Worm (Caenorhabditis elegans): ENCODE measurements around the gene F15H10.7.
A peak's percentile ranks its signal among the peaks of the same experiment; 100 is the strongest.

F15H10.7 gene

DNA sequence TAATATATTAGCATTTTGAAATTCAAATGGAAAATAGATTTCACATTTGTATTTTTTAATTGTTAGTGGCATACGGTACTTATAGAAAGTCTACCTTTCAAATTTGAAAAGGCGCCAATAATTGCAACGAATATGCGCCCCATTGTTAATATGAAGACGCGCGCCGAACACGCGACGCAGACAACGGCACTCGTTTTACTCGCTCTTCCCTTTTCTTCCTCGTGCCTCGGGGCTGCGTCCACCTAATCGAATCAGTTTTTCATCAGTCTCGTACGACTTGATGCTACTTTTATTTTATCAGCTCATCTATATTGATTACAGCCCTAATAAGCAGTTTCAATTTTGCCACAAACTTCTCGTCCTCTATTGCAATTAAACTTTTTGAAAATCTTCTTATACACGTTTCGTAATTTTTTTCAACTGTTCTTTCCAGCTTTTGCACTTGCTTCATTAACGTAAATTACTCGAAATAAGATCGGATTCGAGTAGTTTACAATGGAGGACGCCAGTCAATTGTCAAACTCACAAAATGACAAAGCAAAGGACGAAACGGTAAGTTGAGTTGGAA is 44.3 kb downstream of the F15H10.7 start, which contains the start of gene cash-1 (continued):
- TF ChIP-seq lin-39 (tag; optimal IDR thresholded peaks at IDR 0.05) (no peak), ztf-4 (tag; optimal IDR thresholded peaks at IDR 0.05) (no peak), unc-62 (GFP tag; optimal IDR thresholded peaks at IDR 0.05) (no peak), snu-23 (GFP tag; optimal IDR thresholded peaks at IDR 0.05) (peak; percentile 72), F16B12.6 (tag; optimal IDR thresholded peaks at IDR 0.05) (peak; percentile 10), Y116A8C.19 (tag; optimal IDR thresholded peaks at IDR 0.05; ENCODE audit: borderline replicate concordance) (no peak), alr-1 (tag; optimal IDR thresholded peaks at IDR 0.05; ENCODE audit: borderline replicate concordance) (no peak), vab-15 (tag; optimal IDR thresholded peaks at IDR 0.05) (peak; percentile 46), nhr-77 (tag; optimal IDR thresholded peaks at IDR 0.05) (peak; percentile 39), fkh-4 (tag; optimal IDR thresholded peaks at IDR 0.05; ENCODE audit: borderline replicate concordance) (no peak), nhr-76 (tag; optimal IDR thresholded peaks at IDR 0.05) (no peak), isw-1 (GFP tag; IDR thresholded peaks at IDR 0.05) (peak; percentile 67), ceh-63 (GFP tag; optimal IDR thresholded peaks at IDR 0.05) (no peak), sup-37 (GFP tag; optimal IDR thresholded peaks at IDR 0.05) (no peak), ceh-88 (GFP tag; IDR thresholded peaks at IDR 0.05) (no peak; the same call in 1 of the 2 replicates), ceh-82 (tag; optimal IDR thresholded peaks at IDR 0.05) (peak; percentile 6 to 77 (median 18)), mdl-1 (tag; optimal IDR thresholded peaks at IDR 0.05) (peak in 1 of 2 experiments; percentile 82), aly-2 (tag; optimal IDR thresholded peaks at IDR 0.05) (no peak), aha-1 (tag; optimal IDR thresholded peaks at IDR 0.05) (no peak), unc-98 (GFP tag; IDR thresholded peaks at IDR 0.05) (no peak), ceh-90 (tag; optimal IDR thresholded peaks at IDR 0.05) (no peak), pax-3 (tag; optimal IDR thresholded peaks at IDR 0.05) (peak; percentile 11), lin-13 (GFP tag; optimal IDR thresholded peaks at IDR 0.05) (peak; percentile 52), ama-1 (optimal IDR thresholded peaks at IDR 0.05) (no peak), egl-27 (tag; optimal IDR thresholded peaks at IDR 0.05) (no peak), C34B4.2 (tag; optimal IDR thresholded peaks at IDR 0.05) (no peak), zip-4 (GFP tag; optimal IDR thresholded peaks at IDR 0.05) (no peak), nhr-237 (tag; optimal IDR thresholded peaks at IDR 0.05) (no peak), fkh-8 (tag; optimal IDR thresholded peaks at IDR 0.05) (peak; percentile 71), hpl-2 (GFP tag; optimal IDR thresholded peaks at IDR 0.05) (peak; percentile 14), swsn-7 (tag; optimal IDR thresholded peaks at IDR 0.05) (peak; percentile 61), zag-1 (tag; optimal IDR thresholded peaks at IDR 0.05) (no peak), tbx-2 (tag; optimal IDR thresholded peaks at IDR 0.05) (peak; percentile 71), nhr-71 (tag; optimal IDR thresholded peaks at IDR 0.05) (peak; percentile 82), nhr-85 (tag) (peak; percentile 42), skn-1 (tag; optimal IDR thresholded peaks at IDR 0.05) (peak; percentile 77), lin-35 (GFP tag; optimal IDR thresholded peaks at IDR 0.05) (peak; percentile 88 to 95)

DNA sequence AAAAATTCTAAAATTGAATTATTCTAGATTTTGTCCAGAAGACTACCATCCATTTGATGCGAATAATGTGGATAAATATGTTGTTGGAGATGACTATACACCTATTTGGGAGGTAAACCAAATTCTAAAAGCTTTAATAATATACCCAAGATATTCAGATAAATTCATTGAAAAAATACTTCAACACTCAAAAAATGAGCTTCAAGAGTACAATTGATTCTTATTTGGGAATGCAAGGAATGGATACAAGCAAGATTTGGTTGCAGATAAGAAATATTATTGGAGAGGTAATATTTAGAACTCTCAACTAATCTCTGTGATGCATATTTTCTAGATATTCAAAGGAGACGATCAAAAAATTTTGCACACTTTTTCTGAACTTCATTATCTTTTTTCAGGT is 46.0 kb downstream of the F15H10.7 start:
- no peak for TF ChIP-seq unc-130 (tag; optimal IDR thresholded peaks at IDR 0.05)
- no peak for TF ChIP-seq pqm-1 (tag; optimal IDR thresholded peaks at IDR 0.05)
- no peak for TF ChIP-seq ets-5 (GFP tag; IDR thresholded peaks at IDR 0.05)
- no peak for TF ChIP-seq F16B12.6 (tag; optimal IDR thresholded peaks at IDR 0.05)
- TF ChIP-seq rnt-1 (tag; optimal IDR thresholded peaks at IDR 0.05) = no peak
- no peak for TF ChIP-seq elt-3 (tag; optimal IDR thresholded peaks at IDR 0.05)
- no peak for TF ChIP-seq aly-2 (tag; optimal IDR thresholded peaks at IDR 0.05)
- TF ChIP-seq swsn-7 (tag; optimal IDR thresholded peaks at IDR 0.05) = no peak
- TF ChIP-seq C34B4.2 (tag; optimal IDR thresholded peaks at IDR 0.05) = no peak

Data from whole organism, L1 larva.